Fruit fly (Drosophila melanogaster) whole organism, embryonic: ENCODE measurements around the gene CG43750.

Experiments
- Blimp-1 ChIP-seq: fragments of 200-800 bp; sonication (Bioruptor generic); optimal IDR thresholded peaks from 3 replicates; lab custom pipeline; 2018; ENCODE audit warnings: missing biosample characterization, missing genetic modification characterization, mild to moderate bottlenecking, moderate library complexity, missing genetic modification reagents
- CG16779 ChIP-seq: fragments of 200-800 bp; sonication (Bioruptor generic); IDR thresholded peaks from 2 replicates; pipeline ENCODE4 v1.3.6; 2022; ENCODE audit warnings: missing biosample characterization, missing genetic modification characterization
- CG2129 ChIP-seq: fragments of 200-800 bp; sonication (Bioruptor generic); IDR thresholded peaks from 2 replicates; pipeline ENCODE4 v1.3.6; 2022; ENCODE audit warnings: missing biosample characterization, missing genetic modification characterization; ENCODE audit not compliant: partially characterized antibody
- CG2875 ChIP-seq: fragments of 200-800 bp; sonication (Bioruptor generic); optimal IDR thresholded peaks from 2 replicates; lab custom pipeline; 2017; ENCODE audit warnings: missing biosample characterization, mild to moderate bottlenecking, missing genetic modification characterization, missing genetic modification reagents
- Six4 ChIP-seq: fragments of 200-800 bp; sonication (Bioruptor generic); optimal IDR thresholded peaks from 2 replicates; lab custom pipeline; 2016; ENCODE audit warnings: missing biosample characterization, missing genetic modification characterization
- dmrt11E ChIP-seq: fragments of 200-800 bp; sonication (Bioruptor generic); optimal IDR thresholded peaks from 3 replicates; lab custom pipeline; 2018; ENCODE audit warnings: missing biosample characterization, mild to moderate bottlenecking, missing genetic modification characterization, moderate library complexity
- dpn ChIP-seq, 2 experiments: fragments of 200-800 bp; sonication (Bioruptor generic); optimal IDR thresholded peaks; 3 replicates each; lab custom pipeline; 2016; ENCODE audit warnings: missing biosample characterization in 2 of 2, missing genetic modification characterization in 2 of 2
- exex ChIP-seq: fragments of 200-800 bp; sonication (Bioruptor generic); optimal IDR thresholded peaks from 4 replicates; lab custom pipeline; 2018; ENCODE audit warnings: missing biosample characterization, mild to moderate bottlenecking, missing genetic modification characterization, moderate library complexity
- kah ChIP-seq: fragments of 200-800 bp; sonication (Bioruptor generic); optimal IDR thresholded peaks from 2 replicates; lab custom pipeline; 2018; ENCODE audit warnings: missing biosample characterization, mild to moderate bottlenecking, missing genetic modification characterization
- sim ChIP-seq: fragments of 200-800 bp; sonication (Bioruptor generic); IDR thresholded peaks from 2 replicates; pipeline ENCODE4 v1.3.6; 2022; ENCODE audit warnings: missing biosample characterization, missing genetic modification characterization
- ssp ChIP-seq: fragments of 200-800 bp; sonication (Bioruptor generic); IDR thresholded peaks from 2 replicates; pipeline ENCODE4 v1.3.6; 2022; ENCODE audit warnings: missing biosample characterization, missing genetic modification characterization
- wor ChIP-seq: fragments of 200-800 bp; sonication (Bioruptor generic); IDR thresholded peaks from 2 replicates; pipeline ENCODE4 v1.3.6; 2022; ENCODE audit warnings: missing biosample characterization, missing genetic modification characterization
- zen2 ChIP-seq: fragments of 200-800 bp; sonication (Bioruptor generic); IDR thresholded peaks from 3 replicates; pipeline ENCODE4 v1.3.6; 2022; ENCODE audit warnings: missing biosample characterization, missing genetic modification characterization; ENCODE audit not compliant: partially characterized antibody

DNA sequence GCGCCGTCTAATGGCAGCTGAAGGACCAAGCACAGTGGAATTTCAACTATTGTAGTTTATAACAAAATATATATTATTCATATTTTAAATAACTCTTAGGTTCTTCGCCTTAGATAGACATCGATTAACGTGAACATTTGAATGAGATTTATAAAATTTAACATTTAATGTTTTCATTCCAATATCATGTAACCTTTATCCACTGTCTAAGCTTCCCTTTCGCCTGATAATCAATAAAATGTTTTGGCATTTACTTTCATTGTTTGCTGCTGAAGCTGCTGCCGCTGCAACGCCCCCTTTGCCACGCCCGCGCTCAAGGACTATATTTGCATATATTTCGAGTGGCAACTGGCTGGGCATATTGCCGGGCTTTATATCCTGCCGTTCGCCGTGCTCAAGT lies 4.4 kb upstream of the CG43750 start:
- TF ChIP-seq sim = no peak
- TF ChIP-seq exex (tag; lab: Kevin White, UChicago) = no peak
- TF ChIP-seq wor (GFP tag; lab: Robert Waterston, UW) = no peak
- no peak for TF ChIP-seq Blimp-1 (GFP tag; lab: Kevin White, UChicago)
- TF ChIP-seq Six4 = no peak
- no peak for TF ChIP-seq CG2875 (GFP tag; lab: Kevin White, UChicago)
- no peak for TF ChIP-seq dpn (GFP tag; optimal IDR thresholded peaks at IDR 0.05; lab: Kevin White, UChicago)
- no peak for TF ChIP-seq kah (GFP tag; lab: Kevin White, UChicago)
- no peak for TF ChIP-seq CG2129
- TF ChIP-seq zen2 (GFP tag; lab: Robert Waterston, UW) = no peak
- no peak for TF ChIP-seq ssp
- TF ChIP-seq CG16779 (GFP tag; lab: Robert Waterston, UW) = no peak
- TF ChIP-seq dmrt11E = no peak
